Worm (Caenorhabditis elegans): ENCODE results near the gene tsp-3.

Gene tsp-3

ce11 chrIII:13187773-13188172 lies 24.7 kb upstream of the tsp-3 start (continued):
- TF ChIP-seq ceh-88 (GFP tag; IDR thresholded peaks at IDR 0.05) (peak; percentile 53; the same call in 1 of the 2 replicates), swsn-7 (tag; optimal IDR thresholded peaks at IDR 0.05) (peak; percentile 84), aha-1 (tag; optimal IDR thresholded peaks at IDR 0.05) (no peak), nhr-71 (tag; optimal IDR thresholded peaks at IDR 0.05) (peak; percentile 90), snpc-4 (tag; optimal IDR thresholded peaks at IDR 0.05) (no peak), nhr-19 (GFP tag; conservative IDR thresholded peaks at IDR 0.05) (peak; percentile 80), lsy-2 (tag; optimal IDR thresholded peaks at IDR 0.05) (peak; percentile 72 to 73), unc-98 (GFP tag; IDR thresholded peaks at IDR 0.05) (peak; percentile 71; the same call in 1 of the 2 replicates), C34B4.2 (tag; optimal IDR thresholded peaks at IDR 0.05) (peak; percentile 57), nhr-11 (tag; optimal IDR thresholded peaks at IDR 0.05) (no peak), sox-4 (tag; optimal IDR thresholded peaks at IDR 0.05) (peak; percentile 94), ces-1 (GFP tag; optimal IDR thresholded peaks at IDR 0.05) (no peak), nhr-90 (tag; optimal IDR thresholded peaks at IDR 0.05; ENCODE audit: poor library complexity) (peak; percentile 93), fkh-4 (tag; optimal IDR thresholded peaks at IDR 0.05; ENCODE audit: borderline replicate concordance) (peak; percentile 98), aly-2 (tag; optimal IDR thresholded peaks at IDR 0.05) (peak; percentile 21), blmp-1 (tag; optimal IDR thresholded peaks at IDR 0.05) (peak; percentile 43), mab-9 (GFP tag; IDR thresholded peaks at IDR 0.05) (peak; percentile 78), efl-1 (optimal IDR thresholded peaks at IDR 0.05) (peak; percentile 71 to 75), efl-1 (GFP tag; optimal IDR thresholded peaks at IDR 0.05 in 1 of 2) (peak; percentile 69 to 96), ztf-4 (tag; optimal IDR thresholded peaks at IDR 0.05) (peak; percentile 27), nhr-85 (tag) (peak; percentile 94), efl-3 (GFP tag; optimal IDR thresholded peaks at IDR 0.05) (peak; percentile 85), sptf-1 (tag; optimal IDR thresholded peaks at IDR 0.05) (no peak), jun-1 (tag; optimal IDR thresholded peaks at IDR 0.05) (no peak), rnt-1 (tag; optimal IDR thresholded peaks at IDR 0.05) (peak; percentile 99), dpl-1 (GFP tag; optimal IDR thresholded peaks at IDR 0.05) (peak; percentile 22 to 71 (median 65)), hlh-4 (tag; optimal IDR thresholded peaks at IDR 0.05) (peak; percentile 71), lin-15B (tag; optimal IDR thresholded peaks at IDR 0.05) (no peak), mep-1 (tag; optimal IDR thresholded peaks at IDR 0.05) (peak; percentile 74), dsc-1 (tag; optimal IDR thresholded peaks at IDR 0.05) (peak; percentile 86), snu-23 (GFP tag; optimal IDR thresholded peaks at IDR 0.05) (peak; percentile 85), F16B12.6 (tag; optimal IDR thresholded peaks at IDR 0.05) (peak; percentile 52), egl-13 (tag; optimal IDR thresholded peaks at IDR 0.05) (peak; percentile 90), vab-15 (tag; optimal IDR thresholded peaks at IDR 0.05) (no peak), nhr-20 (tag; optimal IDR thresholded peaks at IDR 0.05) (peak; percentile 79), nhr-47 (tag; optimal IDR thresholded peaks at IDR 0.05) (peak; percentile 93)

ce11 chrIII:13201079-13201478 lies 11.4 kb upstream of the tsp-3 start:
- no peak for TF ChIP-seq nhr-20 (tag; optimal IDR thresholded peaks at IDR 0.05)
- TF ChIP-seq nhr-85 (tag) = peak; percentile 47

ce11 chrIII:13201901-13202300 lies 10.6 kb upstream of the tsp-3 start:
- no peak for TF ChIP-seq pqm-1 (tag; optimal IDR thresholded peaks at IDR 0.05)
- no peak for TF ChIP-seq nhr-84 (tag; optimal IDR thresholded peaks at IDR 0.05)
- no peak for TF ChIP-seq grh-1 (GFP tag; IDR thresholded peaks at IDR 0.05)
- no peak for TF ChIP-seq unc-130 (tag; optimal IDR thresholded peaks at IDR 0.05)

- TF ChIP-seq C04F5.9 (tag; optimal IDR thresholded peaks at IDR 0.05) (no peak), elt-2 (tag; optimal IDR thresholded peaks at IDR 0.05) (no peak), efl-1 (optimal IDR thresholded peaks at IDR 0.05) (no peak), efl-1 (GFP tag; optimal IDR thresholded peaks at IDR 0.05 in 1 of 2) (peak in 1 of 2 experiments; percentile 31), ztf-4 (tag; optimal IDR thresholded peaks at IDR 0.05) (no peak), ets-5 (GFP tag; IDR thresholded peaks at IDR 0.05) (no peak)
These were observed 7.8 kb upstream of the tsp-3 start, which contains the start of gene Y39E4B.11 for ce11 chrIII:13204682-13205081. Gene Y39E4B.11, plus strand, starts transcription at chrIII:13204982.

Data from whole organism, L1 larva.